Fruit fly (Drosophila melanogaster) whole organism, adult: ENCODE measurements around the gene CG16734.

Experiments used
- CG11617 ChIP-seq: fragments of 200-800 bp; sonication (Bioruptor generic); optimal IDR thresholded peaks from 2 replicates; lab custom pipeline; 2017; ENCODE audit warnings: mild to moderate bottlenecking, missing biosample characterization, missing genetic modification reagents, missing genetic modification characterization
- CG12768 ChIP-seq: fragments of 200-800 bp; sonication (Bioruptor generic); optimal IDR thresholded peaks from 2 replicates; lab custom pipeline; 2017; ENCODE audit warnings: missing biosample characterization, missing genetic modification characterization, mild to moderate bottlenecking, moderate library complexity, missing genetic modification reagents
- CG14711 ChIP-seq: fragments of 200-800 bp; sonication (Bioruptor generic); optimal IDR thresholded peaks from 2 replicates; lab custom pipeline; 2018; ENCODE audit warnings: missing biosample characterization, mild to moderate bottlenecking, missing genetic modification characterization, moderate library complexity
- CG1620 ChIP-seq: fragments of 200-800 bp; sonication (Bioruptor generic); optimal IDR thresholded peaks from 2 replicates; lab custom pipeline; 2016; ENCODE audit warnings: missing biosample characterization, missing genetic modification characterization
- CG33017 ChIP-seq: fragments of 200-800 bp; sonication (Bioruptor generic); optimal IDR thresholded peaks from 2 replicates; lab custom pipeline; 2018; ENCODE audit warnings: missing biosample characterization, mild to moderate bottlenecking, missing genetic modification characterization, moderate library complexity
- CG5204 ChIP-seq: fragments of 200-800 bp; sonication (Bioruptor generic); optimal IDR thresholded peaks from 2 replicates; lab custom pipeline; 2016; ENCODE audit warnings: missing biosample characterization, missing genetic modification characterization
- CG7045 ChIP-seq: fragments of 200-800 bp; sonication (Bioruptor generic); optimal IDR thresholded peaks from 2 replicates; lab custom pipeline; 2017; ENCODE audit warnings: missing biosample characterization, mild to moderate bottlenecking, missing genetic modification characterization
- CG7101 ChIP-seq: fragments of 200-800 bp; sonication (Bioruptor generic); optimal IDR thresholded peaks from 2 replicates; lab custom pipeline; 2018; ENCODE audit warnings: missing biosample characterization, mild to moderate bottlenecking, missing genetic modification characterization, moderate library complexity
- Clk ChIP-seq: fragments of 200-800 bp; sonication (Bioruptor generic); optimal IDR thresholded peaks from 2 replicates; lab custom pipeline; 2017; ENCODE audit warnings: missing biosample characterization, missing genetic modification characterization
- Crg-1 ChIP-seq: fragments of 200-800 bp; sonication (Bioruptor generic); optimal IDR thresholded peaks from 2 replicates; lab custom pipeline; 2016; ENCODE audit warnings: missing biosample characterization, missing genetic modification characterization
- Hr96 ChIP-seq: fragments of 200-800 bp; sonication (Bioruptor generic); optimal IDR thresholded peaks from 2 replicates; lab custom pipeline; 2016; ENCODE audit warnings: missing biosample characterization, missing genetic modification characterization
- Mnt ChIP-seq: fragments of 200-800 bp; sonication (Bioruptor generic); optimal IDR thresholded peaks from 2 replicates; lab custom pipeline; 2016; ENCODE audit warnings: missing biosample characterization, mild to moderate bottlenecking, missing genetic modification characterization
- bab1 ChIP-seq: fragments of 200-800 bp; sonication (Bioruptor generic); optimal IDR thresholded peaks from 3 replicates; lab custom pipeline; 2019; ENCODE audit warnings: missing biosample characterization, mild to moderate bottlenecking, missing genetic modification characterization, moderate library complexity
- cic ChIP-seq: fragments of 200-800 bp; sonication (Bioruptor generic); optimal IDR thresholded peaks from 2 replicates; lab custom pipeline; 2017; ENCODE audit warnings: missing biosample characterization, mild to moderate bottlenecking, missing genetic modification characterization, moderate library complexity
- cnc ChIP-seq, 2 experiments: fragments of >200 bp; optimal IDR thresholded peaks; 2 replicates each; lab custom pipeline; 2017
- kay ChIP-seq: fragments of 200-800 bp; sonication (Bioruptor generic); peaks from one replicate; lab custom pipeline; 2016; ENCODE audit warnings: missing biosample characterization, missing genetic modification characterization, borderline replicate concordance
- ovo ChIP-seq: fragments of 200-800 bp; sonication (Bioruptor generic); optimal IDR thresholded peaks from 2 replicates; lab custom pipeline; 2016; ENCODE audit warnings: missing biosample characterization, missing genetic modification characterization
- pad ChIP-seq: fragments of 200-800 bp; sonication (Bioruptor generic); optimal IDR thresholded peaks from 3 replicates; lab custom pipeline; 2017; ENCODE audit warnings: missing biosample characterization, missing genetic modification characterization, mild to moderate bottlenecking, moderate library complexity, missing genetic modification reagents
- tj ChIP-seq: fragments of 200-800 bp; sonication (Bioruptor generic); optimal IDR thresholded peaks from 3 replicates; lab custom pipeline; 2017; ENCODE audit warnings: missing biosample characterization, mild to moderate bottlenecking, missing genetic modification characterization, moderate library complexity
- toe ChIP-seq: fragments of 200-800 bp; sonication (Bioruptor generic); optimal IDR thresholded peaks from 2 replicates; lab custom pipeline; 2016; ENCODE audit warnings: missing biosample characterization, missing genetic modification characterization

Gene CG16734

DNA sequence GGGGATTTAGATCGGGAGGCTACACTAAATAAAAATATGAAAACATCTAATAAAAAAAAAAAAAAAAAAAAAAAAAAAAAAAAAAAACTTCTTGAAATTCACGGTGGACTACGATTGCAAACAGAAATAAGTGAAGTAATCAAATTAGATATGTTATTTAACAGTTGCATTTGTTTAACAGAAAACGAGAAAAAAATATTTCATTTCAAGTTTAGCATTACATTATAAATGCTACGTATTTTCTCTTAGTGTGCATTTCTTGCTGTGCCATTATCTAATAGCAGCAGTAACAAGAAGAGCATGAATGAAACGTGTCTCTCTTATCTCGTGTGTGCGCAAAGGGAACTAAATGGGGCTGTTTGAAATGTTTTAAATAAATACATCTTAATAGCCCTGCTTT is 30.0 kb upstream of the CG16734 start:
- TF ChIP-seq CG7045 (GFP tag; lab: Kevin White, UChicago), result no peak
- TF ChIP-seq Crg-1 (GFP tag; lab: Kevin White, UChicago), result no peak
- no peak for TF ChIP-seq cnc (optimal IDR thresholded peaks at IDR 0.05; lab: Kevin White, UChicago)
- no peak for TF ChIP-seq CG7101 (tag; lab: Kevin White, UChicago)
- TF ChIP-seq CG1620 (GFP tag; lab: Kevin White, UChicago), result no peak
- TF ChIP-seq Hr96 (GFP tag; lab: Kevin White, UChicago), result no peak
- TF ChIP-seq Clk (GFP tag; lab: Kevin White, UChicago), result no peak
- TF ChIP-seq tj (GFP tag; lab: Kevin White, UChicago), result peak; percentile 3
- TF ChIP-seq CG11617 (GFP tag; lab: Kevin White, UChicago), result no peak
- no peak for TF ChIP-seq ovo (GFP tag; lab: Kevin White, UChicago)
- TF ChIP-seq Mnt (GFP tag; lab: Kevin White, UChicago), result no peak
- TF ChIP-seq CG5204, result peak; percentile 26
- no peak for TF ChIP-seq kay (GFP tag; lab: Kevin White, UChicago)
- no peak for TF ChIP-seq pad (GFP tag; lab: Kevin White, UChicago)
- no peak for TF ChIP-seq CG12768 (GFP tag; lab: Kevin White, UChicago)
- no peak for TF ChIP-seq bab1
- TF ChIP-seq toe, result no peak
- no peak for TF ChIP-seq CG33017
- no peak for TF ChIP-seq cic
- peak; percentile 26 for TF ChIP-seq CG14711 (tag; lab: Kevin White, UChicago)

DNA sequence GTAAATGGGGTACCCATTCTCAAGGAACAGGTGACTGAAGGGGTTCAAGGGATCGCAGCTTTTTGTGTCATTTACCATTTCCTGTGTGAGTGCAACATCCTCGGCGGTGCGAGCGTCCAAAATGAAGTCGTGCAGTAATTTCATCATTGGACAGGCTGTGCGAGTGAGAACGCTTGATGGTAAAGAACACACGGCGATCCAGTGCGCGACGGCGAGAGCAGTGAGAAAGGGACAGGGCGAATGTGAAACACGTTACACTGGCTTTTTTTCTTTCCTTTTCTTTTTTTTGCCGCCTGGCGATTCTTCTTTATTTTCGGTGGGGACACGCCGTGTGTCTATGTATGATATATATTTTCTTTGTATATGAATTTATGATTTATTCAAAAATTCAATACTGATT is 28.7 kb upstream of the CG16734 start:
- TF ChIP-seq pad (GFP tag; lab: Kevin White, UChicago) (no peak), toe (no peak), CG1620 (GFP tag; lab: Kevin White, UChicago) (no peak), bab1 (no peak)

DNA sequence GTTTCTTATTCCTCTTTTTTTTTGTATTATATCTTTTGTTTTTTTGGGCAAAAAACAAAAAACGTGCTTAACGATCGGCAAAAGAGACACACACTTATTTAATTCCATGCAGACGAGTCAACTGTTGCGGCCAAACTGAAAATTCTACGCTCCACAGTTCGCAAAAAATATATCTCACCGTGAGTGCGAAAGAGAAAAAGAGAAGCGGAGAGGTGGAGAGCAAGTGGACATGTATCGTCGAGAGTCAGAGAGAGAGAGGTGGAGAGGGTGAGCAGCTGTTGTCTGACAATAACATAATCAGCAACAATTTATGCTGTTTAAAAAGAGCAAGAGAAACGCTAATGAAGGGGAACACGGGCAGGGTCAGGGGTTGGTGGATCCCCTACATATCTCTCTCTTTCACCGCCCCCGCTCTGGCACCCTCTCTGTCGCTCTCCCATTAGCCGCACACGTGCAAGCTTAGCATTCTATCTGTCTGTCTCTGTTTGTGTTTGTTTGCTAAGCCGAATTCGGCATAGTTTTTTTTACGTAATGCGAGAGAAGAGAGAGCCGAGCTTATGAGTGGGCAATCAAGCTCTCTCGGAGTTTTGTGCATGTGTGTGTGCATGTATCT is 28.0 kb upstream of the CG16734 start:
- peak; percentile 99 for TF ChIP-seq pad (GFP tag; lab: Kevin White, UChicago)
- peak; percentile 79 for TF ChIP-seq Mnt (GFP tag; lab: Kevin White, UChicago)
- TF ChIP-seq tj (GFP tag; lab: Kevin White, UChicago), result peak; percentile 87
- TF ChIP-seq bab1, result no peak
- no peak for TF ChIP-seq CG14711 (tag; lab: Kevin White, UChicago)

DNA sequence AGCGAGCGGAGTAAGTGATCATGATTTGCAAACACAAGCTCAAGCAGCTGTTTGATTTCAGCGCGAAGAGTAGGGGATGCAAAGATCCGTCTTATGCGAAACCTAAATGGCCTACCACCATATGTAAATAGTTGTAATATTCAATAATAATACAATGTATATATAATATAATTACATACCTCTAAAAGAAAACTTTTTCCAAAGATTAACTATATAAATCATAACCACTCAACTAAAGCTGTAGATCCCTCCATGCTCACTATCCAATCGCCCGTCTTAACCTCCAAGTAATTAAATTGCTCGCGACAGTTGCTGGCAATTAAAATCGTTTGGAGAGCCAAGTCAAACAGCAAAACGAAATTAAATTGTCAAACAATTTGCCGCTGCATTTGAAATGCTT is 27.5 kb upstream of the CG16734 start:
- TF ChIP-seq CG12768 (GFP tag; lab: Kevin White, UChicago) (peak; percentile 37), kay (GFP tag; lab: Kevin White, UChicago) (no peak), CG33017 (peak; percentile 87), toe (no peak), bab1 (peak; percentile 85), CG1620 (GFP tag; lab: Kevin White, UChicago) (no peak), Mnt (GFP tag; lab: Kevin White, UChicago) (no peak), CG7101 (tag; lab: Kevin White, UChicago) (peak; percentile 82), CG11617 (GFP tag; lab: Kevin White, UChicago) (peak; percentile 38), pad (GFP tag; lab: Kevin White, UChicago) (no peak), Crg-1 (GFP tag; lab: Kevin White, UChicago) (peak; percentile 38), ovo (GFP tag; lab: Kevin White, UChicago) (no peak), cnc (optimal IDR thresholded peaks at IDR 0.05; lab: Kevin White, UChicago) (no peak), CG7045 (GFP tag; lab: Kevin White, UChicago) (peak; percentile 63), Hr96 (GFP tag; lab: Kevin White, UChicago) (no peak), cic (no peak), CG5204 (no peak), CG14711 (tag; lab: Kevin White, UChicago) (peak; percentile 85), Clk (GFP tag; lab: Kevin White, UChicago) (no peak), tj (GFP tag; lab: Kevin White, UChicago) (no peak)

DNA sequence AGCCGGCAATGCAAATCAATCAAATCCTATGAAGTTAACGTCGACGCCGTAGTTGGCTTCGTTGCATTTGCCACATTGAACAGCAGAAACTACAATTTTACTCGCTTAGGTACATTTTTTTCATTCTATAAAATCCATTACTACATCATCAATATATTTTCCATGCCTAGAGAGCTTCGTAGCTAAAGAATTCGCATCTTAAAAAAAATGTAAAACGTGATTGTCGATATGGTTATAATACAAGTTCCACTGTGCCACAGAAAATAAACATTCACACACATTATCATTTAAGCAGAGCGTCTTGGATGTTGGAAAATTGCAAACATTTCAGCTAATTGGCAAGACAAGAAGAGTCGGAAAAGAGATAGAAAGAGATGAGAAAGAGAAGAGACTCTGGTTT is 26.9 kb upstream of the CG16734 start:
- TF ChIP-seq Clk (GFP tag; lab: Kevin White, UChicago) (no peak), kay (GFP tag; lab: Kevin White, UChicago) (no peak), CG7045 (GFP tag; lab: Kevin White, UChicago) (no peak), Mnt (GFP tag; lab: Kevin White, UChicago) (no peak), CG12768 (GFP tag; lab: Kevin White, UChicago) (no peak), CG1620 (GFP tag; lab: Kevin White, UChicago) (no peak), CG33017 (no peak)

DNA sequence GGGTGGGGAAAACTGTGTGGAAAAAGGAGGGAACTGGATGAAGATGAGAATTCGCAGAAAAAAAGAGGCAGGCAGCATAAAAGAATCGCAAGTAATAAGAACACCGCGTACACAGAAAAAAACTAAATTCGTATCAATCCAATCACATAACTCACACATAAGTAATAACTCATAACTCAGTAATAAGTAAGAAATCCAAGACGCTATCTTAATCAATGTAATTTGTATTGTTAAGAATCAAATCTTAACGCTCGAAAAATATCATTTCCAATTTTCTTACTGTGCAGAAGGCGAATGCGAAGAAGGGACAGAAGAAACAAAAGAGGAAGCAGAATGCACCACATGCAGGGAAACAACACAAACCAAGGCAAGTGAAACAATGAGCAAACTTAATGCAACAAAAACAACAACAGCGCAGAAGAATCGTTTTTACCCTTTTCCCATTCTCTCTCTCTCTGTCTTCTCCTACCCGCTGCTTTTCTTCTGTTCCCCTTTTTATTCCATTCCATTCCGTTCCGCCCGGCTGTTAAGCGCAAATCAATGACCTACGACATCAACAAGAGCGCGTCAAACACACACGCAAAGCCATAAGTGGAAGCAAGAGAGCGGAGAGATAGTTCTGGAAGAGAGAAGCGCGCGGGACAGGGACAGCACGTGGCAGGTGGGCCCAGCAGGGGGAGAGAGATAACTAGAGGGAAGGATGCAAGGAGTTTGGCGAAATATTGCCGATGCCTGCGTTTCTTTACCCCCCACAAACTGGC is 25.6 kb upstream of the CG16734 start:
- TF ChIP-seq ovo (GFP tag; lab: Kevin White, UChicago) (no peak), bab1 (peak; percentile 93), toe (no peak), CG11617 (GFP tag; lab: Kevin White, UChicago) (peak; percentile 73), CG7045 (GFP tag; lab: Kevin White, UChicago) (peak; percentile 37), CG1620 (GFP tag; lab: Kevin White, UChicago) (peak; percentile 43), CG12768 (GFP tag; lab: Kevin White, UChicago) (no peak), cnc (optimal IDR thresholded peaks at IDR 0.05; lab: Kevin White, UChicago) (no peak), CG14711 (tag; lab: Kevin White, UChicago) (peak; percentile 80), Hr96 (GFP tag; lab: Kevin White, UChicago) (no peak), kay (GFP tag; lab: Kevin White, UChicago) (peak; percentile 34), CG7101 (tag; lab: Kevin White, UChicago) (peak; percentile 72), cic (no peak), Crg-1 (GFP tag; lab: Kevin White, UChicago) (peak; percentile 47), pad (GFP tag; lab: Kevin White, UChicago) (peak; percentile 98), tj (GFP tag; lab: Kevin White, UChicago) (peak; percentile 56), CG33017 (peak; percentile 37), CG5204 (no peak), Mnt (GFP tag; lab: Kevin White, UChicago) (peak; percentile 38), Clk (GFP tag; lab: Kevin White, UChicago) (no peak)
